Worm (Caenorhabditis elegans) whole organism, L1 larva: ENCODE results near the gene T06D8.2.

ENCODE experiments used
- dpl-1 ChIP-seq, 3 experiments: fragments of 150-350 bp in 2 of 3; sonication (generic microtip) in 1 of 3; optimal IDR thresholded peaks; 2 replicates each; lab custom pipeline; 2014 to 2017; ENCODE audit warnings: missing biosample characterization in 3 of 3, missing genetic modification characterization in 3 of 3, missing genetic modification reagents in 3 of 3
- nhr-237 ChIP-seq: fragments of 150-350 bp; optimal IDR thresholded peaks from 2 replicates; lab custom pipeline; 2014; ENCODE audit warnings: missing biosample characterization, missing genetic modification characterization
- sptf-1 ChIP-seq: fragments of 150-350 bp; optimal IDR thresholded peaks from 2 replicates; lab custom pipeline; 2014; ENCODE audit warnings: missing biosample characterization, missing genetic modification characterization

ce11 chrII:11268822-11269221, 42.3 kb downstream of the T06D8.2 start, which contains the start of gene cut-1:
- TF ChIP-seq sptf-1 (no peak), nhr-237 (no peak), dpl-1 (GFP tag; optimal IDR thresholded peaks at IDR 0.05; lab: Kevin White, UChicago) (no peak)
